Fruit fly (Drosophila melanogaster): Measurements from ENCODE around the gene CG11585.
A peak's percentile ranks its signal among the peaks of the same experiment; 100 is the strongest.

Gene CG11585

DNA sequence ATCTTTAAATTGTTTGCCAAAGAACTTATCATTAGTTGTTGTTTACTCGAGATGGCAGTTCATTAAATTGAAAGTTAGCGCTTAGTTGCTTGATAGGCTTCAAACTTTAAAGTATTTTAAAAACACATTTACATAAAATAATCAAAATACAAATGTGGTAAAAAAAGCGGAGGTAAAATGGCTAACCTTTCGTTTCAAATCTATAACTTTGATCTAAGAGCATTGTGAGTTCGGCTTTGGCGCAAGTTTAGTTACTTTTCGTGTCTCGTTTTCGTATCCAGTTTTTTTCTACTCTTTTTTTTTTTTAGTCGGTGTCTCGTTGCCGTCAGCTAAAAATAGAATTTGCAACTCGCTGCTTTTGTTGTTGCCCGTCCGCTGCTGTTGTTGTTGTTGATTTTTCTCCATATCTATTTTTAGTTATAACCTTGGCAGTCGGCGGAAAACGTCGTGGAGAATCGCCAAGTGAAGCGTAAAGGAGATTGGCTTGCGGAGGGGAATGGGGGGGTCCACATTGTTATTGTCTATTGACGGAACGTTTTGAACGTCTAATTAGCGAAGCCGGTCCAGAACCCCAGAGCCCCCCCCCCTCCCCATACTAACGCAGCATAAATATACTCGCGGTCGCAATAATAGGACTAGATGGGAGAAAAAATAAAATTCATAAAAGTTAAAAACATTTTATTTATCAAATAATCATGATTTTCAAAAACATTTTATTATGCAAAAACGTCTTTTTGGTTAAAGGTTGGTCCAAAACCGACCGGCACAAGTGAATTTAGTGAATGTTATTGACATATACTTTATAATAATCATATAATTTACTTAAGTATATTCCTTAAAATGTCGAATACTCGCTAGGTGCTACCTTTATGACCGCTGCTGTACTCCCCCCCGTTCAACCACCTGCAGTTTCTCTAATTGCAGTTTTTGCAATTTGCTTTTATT, 25.5 kb downstream of the CG11585 start (continued):
- no peak for TF ChIP-seq HLH4C (GFP tag; IDR thresholded peaks at IDR 0.05; ENCODE audit: partially characterized antibody)
- TF ChIP-seq pb (GFP tag; optimal IDR thresholded peaks at IDR 0.05) = no peak
- TF ChIP-seq CG6854 (GFP tag; optimal IDR thresholded peaks at IDR 0.05) = no peak
- TF ChIP-seq repo (GFP tag; optimal IDR thresholded peaks at IDR 0.05) = no peak
- TF ChIP-seq Usf (GFP tag; optimal IDR thresholded peaks at IDR 0.05) = no peak
- no peak for TF ChIP-seq Doc3 (GFP tag; IDR thresholded peaks at IDR 0.05; ENCODE audit: partially characterized antibody)
- TF ChIP-seq Dp (GFP tag; optimal IDR thresholded peaks at IDR 0.05) = no peak
- no peak for TF ChIP-seq bbx (GFP tag; IDR thresholded peaks at IDR 0.05; ENCODE audit: partially characterized antibody)
- no peak for TF ChIP-seq zfh1 (GFP tag; IDR thresholded peaks at IDR 0.05)
- TF ChIP-seq her (GFP tag; optimal IDR thresholded peaks at IDR 0.05) = no peak
- TF ChIP-seq CG9437 (GFP tag; optimal IDR thresholded peaks at IDR 0.05) = no peak
- peak; percentile 59 for TF ChIP-seq HHEX (GFP tag; optimal IDR thresholded peaks at IDR 0.05)
- TF ChIP-seq wek (GFP tag; optimal IDR thresholded peaks at IDR 0.05) = no peak
- no peak for TF ChIP-seq CG33213 (GFP tag; optimal IDR thresholded peaks at IDR 0.05)
- TF ChIP-seq Bgb (GFP tag; IDR thresholded peaks at IDR 0.05; ENCODE audit: partially characterized antibody) = no peak
- TF ChIP-seq Chrac-16 (GFP tag; optimal IDR thresholded peaks at IDR 0.05) = no peak
- peak; percentile 69 for TF ChIP-seq slbo (GFP tag; IDR thresholded peaks at IDR 0.05)
- peak; percentile 47; the same call in 1 of the 2 replicates for TF ChIP-seq Atf6 (GFP tag; IDR thresholded peaks at IDR 0.05)
- TF ChIP-seq oc (tag; optimal IDR thresholded peaks at IDR 0.05) = no peak
- TF ChIP-seq H2.0 (GFP tag; IDR thresholded peaks at IDR 0.05) = peak; percentile 36; the same call in 1 of the 2 replicates
- no peak for TF ChIP-seq MTF-1 (GFP tag; optimal IDR thresholded peaks at IDR 0.05; ENCODE audit: borderline replicate concordance)
- no peak for TF ChIP-seq CG17912 (GFP tag; optimal IDR thresholded peaks at IDR 0.05)
- no peak for TF ChIP-seq cad (GFP tag; optimal IDR thresholded peaks at IDR 0.05)
- no peak for TF ChIP-seq CG10267 (tag; optimal IDR thresholded peaks at IDR 0.05)
- TF ChIP-seq CG16813 (GFP tag; IDR thresholded peaks at IDR 0.05; ENCODE audit: partially characterized antibody) = no peak
- no peak for TF ChIP-seq CG9797 (GFP tag; optimal IDR thresholded peaks at IDR 0.05)
- TF ChIP-seq exex (tag; optimal IDR thresholded peaks at IDR 0.05) = no peak
- TF ChIP-seq Dref (GFP tag; IDR thresholded peaks at IDR 0.05) = no peak
- no peak for TF ChIP-seq Myb (GFP tag; optimal IDR thresholded peaks at IDR 0.05)
- TF ChIP-seq CG17186 (GFP tag; optimal IDR thresholded peaks at IDR 0.05) = no peak
- TF ChIP-seq CG3065 (GFP tag; optimal IDR thresholded peaks at IDR 0.05) = no peak
- TF ChIP-seq CG17328 (GFP tag; IDR thresholded peaks at IDR 0.05) = no peak
- TF ChIP-seq jing (GFP tag; optimal IDR thresholded peaks at IDR 0.05) = no peak
- peak; percentile 55 for TF ChIP-seq Ada2b (GFP tag; IDR thresholded peaks at IDR 0.05)
- TF ChIP-seq CG12219 (GFP tag; optimal IDR thresholded peaks at IDR 0.05) = no peak
- no peak for TF ChIP-seq gce (GFP tag; IDR thresholded peaks at IDR 0.05)
- TF ChIP-seq salm (tag; optimal IDR thresholded peaks at IDR 0.05) = no peak
- TF ChIP-seq odd (GFP tag; optimal IDR thresholded peaks at IDR 0.05) = no peak
- TF ChIP-seq Nf-YB (GFP tag; optimal IDR thresholded peaks at IDR 0.05) = no peak
- TF ChIP-seq CG12071 (GFP tag; optimal IDR thresholded peaks at IDR 0.05) = no peak
- peak; percentile 48; the same call in 1 of the 2 replicates for TF ChIP-seq sisA (GFP tag; IDR thresholded peaks at IDR 0.05)
- no peak for TF ChIP-seq CG3838 (GFP tag; optimal IDR thresholded peaks at IDR 0.05)
- TF ChIP-seq lmd (GFP tag; IDR thresholded peaks at IDR 0.05) = peak; percentile 43; the same call in 1 of the 2 replicates
- peak; percentile 67 for TF ChIP-seq CG11504 (tag; optimal IDR thresholded peaks at IDR 0.05)
- no peak for TF ChIP-seq CG8359 (GFP tag; optimal IDR thresholded peaks at IDR 0.05; ENCODE audit: borderline replicate concordance)
- peak; percentile 77 for TF ChIP-seq Med (GFP tag)
- TF ChIP-seq Xrp1 (GFP tag; IDR thresholded peaks at IDR 0.05) = 0 out of 2 replicates have a peak, but pooled peaks have one; percentile 19
- no peak for TF ChIP-seq CG12769 (tag; optimal IDR thresholded peaks at IDR 0.05)
